Worm (Caenorhabditis elegans) whole organism, mixed stage, embryonic: ENCODE data around the gene ptd-2.

Experiments
- bed-3 ChIP-seq: fragments of 200-800 bp; sonication (Bioruptor generic); optimal IDR thresholded peaks from 3 replicates; lab custom pipeline; 2018; ENCODE audit warnings: mild to moderate bottlenecking, missing genetic modification characterization, moderate library complexity, missing compliant biosample characterization
- blmp-1 ChIP-seq: fragments of 150-350 bp; optimal IDR thresholded peaks from 2 replicates; lab custom pipeline; 2014; ENCODE audit warnings: missing biosample characterization, missing genetic modification characterization
- ceh-39 ChIP-seq: fragments of 150-350 bp; optimal IDR thresholded peaks from 2 replicates; lab custom pipeline; 2014; ENCODE audit warnings: missing biosample characterization, missing genetic modification characterization
- ceh-43 ChIP-seq: fragments of 200-800 bp; sonication (Bioruptor generic); optimal IDR thresholded peaks from 2 replicates; lab custom pipeline; 2018; ENCODE audit warnings: mild to moderate bottlenecking, missing genetic modification characterization, moderate library complexity, missing compliant biosample characterization
- ces-1 ChIP-seq: fragments of 150-350 bp; optimal IDR thresholded peaks from 2 replicates; lab custom pipeline; 2014; ENCODE audit warnings: missing biosample characterization, missing genetic modification reagents, missing genetic modification characterization
- cnd-1 ChIP-seq: fragments of 200-800 bp; sonication (Bioruptor generic); optimal IDR thresholded peaks from 2 replicates; lab custom pipeline; 2018; ENCODE audit warnings: mild to moderate bottlenecking, missing genetic modification characterization, missing compliant biosample characterization
- drap-1 ChIP-seq: fragments of 200-800 bp; sonication (Bioruptor generic); optimal IDR thresholded peaks from 3 replicates; lab custom pipeline; 2018; ENCODE audit warnings: mild to moderate bottlenecking, missing genetic modification characterization, missing compliant biosample characterization
- elt-1 ChIP-seq: sonication (generic microtip); optimal IDR thresholded peaks from 2 replicates; lab custom pipeline; 2017; ENCODE audit warnings: missing genetic modification characterization, mild to moderate bottlenecking, missing compliant biosample characterization, antibody characterized with exemption, moderate library complexity, borderline replicate concordance; ENCODE audit not compliant: insufficient read depth
- flh-1 ChIP-seq: fragments of 200-800 bp; sonication (Bioruptor generic); optimal IDR thresholded peaks from 2 replicates; lab custom pipeline; 2018; ENCODE audit warnings: mild to moderate bottlenecking, missing genetic modification characterization, moderate library complexity, missing compliant biosample characterization
- ham-2 ChIP-seq: fragments of 200-800 bp; sonication (Bioruptor generic); optimal IDR thresholded peaks from 2 replicates; lab custom pipeline; 2018; ENCODE audit warnings: mild to moderate bottlenecking, missing genetic modification characterization, missing compliant biosample characterization
- lin-13 ChIP-seq: fragments of 150-350 bp; optimal IDR thresholded peaks from 2 replicates; lab custom pipeline; 2014; ENCODE audit warnings: missing biosample characterization, missing genetic modification characterization
- lin-32 ChIP-seq: fragments of 200-800 bp; sonication (Bioruptor generic); optimal IDR thresholded peaks from 2 replicates; lab custom pipeline; 2018; ENCODE audit warnings: mild to moderate bottlenecking, missing genetic modification characterization, missing compliant biosample characterization
- lsy-2 ChIP-seq: fragments of 150-350 bp; optimal IDR thresholded peaks from 2 replicates; lab custom pipeline; 2014; ENCODE audit warnings: missing biosample characterization, missing genetic modification characterization
- mab-5 ChIP-seq: fragments of 150-350 bp; optimal IDR thresholded peaks from 2 replicates; lab custom pipeline; 2014; ENCODE audit warnings: missing biosample characterization, missing genetic modification characterization
- mep-1 ChIP-seq: fragments of 150-350 bp; optimal IDR thresholded peaks from 2 replicates; lab custom pipeline; 2017; ENCODE audit warnings: missing biosample characterization, missing genetic modification reagents, missing genetic modification characterization, inconsistent platforms
- mls-2 ChIP-seq: sonication (generic microtip); optimal IDR thresholded peaks from 2 replicates; lab custom pipeline; 2016; ENCODE audit warnings: mild to moderate bottlenecking, missing genetic modification characterization, moderate library complexity, missing compliant biosample characterization
- nhr-12 ChIP-seq: fragments of 150-350 bp; optimal IDR thresholded peaks from 2 replicates; lab custom pipeline; 2014; ENCODE audit warnings: missing biosample characterization, missing genetic modification characterization
- nhr-2 ChIP-seq: fragments of 150-350 bp; optimal IDR thresholded peaks from 2 replicates; lab custom pipeline; 2014; ENCODE audit warnings: missing biosample characterization, missing genetic modification characterization
- nhr-237 ChIP-seq: fragments of 150-350 bp; optimal IDR thresholded peaks from 2 replicates; lab custom pipeline; 2014; ENCODE audit warnings: missing biosample characterization, missing genetic modification characterization
- nhr-28 ChIP-seq: fragments of 150-350 bp; optimal IDR thresholded peaks from 2 replicates; lab custom pipeline; 2014; ENCODE audit warnings: missing biosample characterization, missing genetic modification characterization
- nhr-76 ChIP-seq: sonication (generic microtip); optimal IDR thresholded peaks from 2 replicates; lab custom pipeline; 2017; ENCODE audit warnings: missing biosample characterization, missing genetic modification characterization
- pha-4 ChIP-seq: fragments of 150-350 bp; optimal IDR thresholded peaks from 2 replicates; lab custom pipeline; 2018; ENCODE audit warnings: missing biosample characterization, missing genetic modification reagents, missing genetic modification characterization
- snpc-4 ChIP-seq: fragments of 150-350 bp; optimal IDR thresholded peaks from 2 replicates; lab custom pipeline; 2014; ENCODE audit warnings: missing biosample characterization, missing genetic modification characterization
- unc-120 ChIP-seq: sonication (generic microtip); optimal IDR thresholded peaks from 2 replicates; lab custom pipeline; 2017; ENCODE audit warnings: missing genetic modification characterization, missing compliant biosample characterization; ENCODE audit not compliant: poor library complexity, severe bottlenecking
- unc-39 ChIP-seq: fragments of 150-350 bp; optimal IDR thresholded peaks from 2 replicates; lab custom pipeline; 2014; ENCODE audit warnings: missing biosample characterization, missing genetic modification characterization
- unc-62 ChIP-seq: fragments of 150-350 bp; optimal IDR thresholded peaks from 2 replicates; lab custom pipeline; 2014; ENCODE audit warnings: missing biosample characterization, missing genetic modification reagents, missing genetic modification characterization
- zip-8 ChIP-seq: fragments of 150-350 bp; optimal IDR thresholded peaks from 2 replicates; lab custom pipeline; 2014; ENCODE audit warnings: missing biosample characterization, missing genetic modification characterization

Gene ptd-2

DNA sequence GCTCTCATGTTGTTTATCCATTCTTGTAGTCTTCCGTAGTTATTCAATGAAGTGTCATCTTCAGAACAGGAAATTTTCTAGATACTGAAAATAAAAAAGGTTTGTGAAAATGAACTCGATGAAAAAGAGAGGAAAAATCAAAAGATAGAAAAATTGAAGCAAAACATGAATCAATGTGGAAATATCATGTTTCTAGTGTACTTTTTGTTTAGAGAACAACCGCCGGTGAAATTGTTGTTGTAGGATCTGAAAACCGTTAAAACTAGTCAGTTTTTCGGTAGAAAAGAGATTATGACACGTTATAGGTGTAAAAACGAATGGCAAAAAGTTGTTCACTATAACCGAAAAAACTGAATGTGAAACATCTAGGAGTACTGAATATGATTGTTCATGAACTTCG, 32.9 kb upstream of the ptd-2 start, which contains the start of gene pacs-1:
pacs-1 (minus strand) TSS at position 101 of the 400 bp plus-strand sequence.
- no peak for TF ChIP-seq lin-32 (GFP tag; lab: Kevin White, UChicago)
- TF ChIP-seq nhr-76 (tag; lab: Kevin White, UChicago), result no peak
- TF ChIP-seq blmp-1, result no peak
- TF ChIP-seq unc-62, result no peak
- TF ChIP-seq mep-1 (tag; lab: Kevin White, UChicago), result no peak
- no peak for TF ChIP-seq nhr-237
- no peak for TF ChIP-seq bed-3 (GFP tag; lab: Kevin White, UChicago)
- no peak for TF ChIP-seq mls-2
- no peak for TF ChIP-seq zip-8 (tag; lab: Kevin White, UChicago)
- no peak for TF ChIP-seq ceh-39 (tag; lab: Kevin White, UChicago)
- no peak for TF ChIP-seq ceh-43 (GFP tag; lab: Kevin White, UChicago)
- no peak for TF ChIP-seq pha-4 (tag; lab: Kevin White, UChicago)
- no peak for TF ChIP-seq flh-1
- no peak for TF ChIP-seq snpc-4 (tag; lab: Kevin White, UChicago)
- no peak for TF ChIP-seq cnd-1 (tag; lab: Kevin White, UChicago)
- no peak for TF ChIP-seq nhr-12 (tag; lab: Kevin White, UChicago)
- TF ChIP-seq ham-2 (GFP tag; lab: Kevin White, UChicago), result no peak
- no peak for TF ChIP-seq drap-1

DNA sequence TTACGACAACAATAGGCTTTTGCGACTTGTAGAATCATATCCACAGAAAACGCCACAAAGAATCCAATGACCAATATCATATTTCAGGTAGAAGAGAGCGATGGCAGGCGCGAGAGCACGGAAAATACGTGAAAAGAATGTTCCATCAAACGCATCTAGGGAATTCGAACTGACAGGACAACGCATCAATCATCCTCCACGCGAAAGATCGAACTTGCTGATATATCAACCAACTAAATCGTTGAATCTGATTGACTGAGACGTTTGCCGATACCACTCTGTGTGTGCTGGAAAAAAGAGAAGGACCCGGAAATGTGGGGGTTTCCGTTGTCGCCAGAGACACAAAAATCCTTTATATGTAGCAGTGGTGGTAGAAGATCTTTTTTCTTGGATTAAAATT, 31.8 kb upstream of the ptd-2 start:
- no peak for TF ChIP-seq nhr-237
- peak; percentile 91 for TF ChIP-seq unc-62
- TF ChIP-seq mls-2, result no peak
- peak; percentile 6 for TF ChIP-seq elt-1 (tag; lab: Kevin White, UChicago)
- no peak for TF ChIP-seq ceh-39 (tag; lab: Kevin White, UChicago)

DNA sequence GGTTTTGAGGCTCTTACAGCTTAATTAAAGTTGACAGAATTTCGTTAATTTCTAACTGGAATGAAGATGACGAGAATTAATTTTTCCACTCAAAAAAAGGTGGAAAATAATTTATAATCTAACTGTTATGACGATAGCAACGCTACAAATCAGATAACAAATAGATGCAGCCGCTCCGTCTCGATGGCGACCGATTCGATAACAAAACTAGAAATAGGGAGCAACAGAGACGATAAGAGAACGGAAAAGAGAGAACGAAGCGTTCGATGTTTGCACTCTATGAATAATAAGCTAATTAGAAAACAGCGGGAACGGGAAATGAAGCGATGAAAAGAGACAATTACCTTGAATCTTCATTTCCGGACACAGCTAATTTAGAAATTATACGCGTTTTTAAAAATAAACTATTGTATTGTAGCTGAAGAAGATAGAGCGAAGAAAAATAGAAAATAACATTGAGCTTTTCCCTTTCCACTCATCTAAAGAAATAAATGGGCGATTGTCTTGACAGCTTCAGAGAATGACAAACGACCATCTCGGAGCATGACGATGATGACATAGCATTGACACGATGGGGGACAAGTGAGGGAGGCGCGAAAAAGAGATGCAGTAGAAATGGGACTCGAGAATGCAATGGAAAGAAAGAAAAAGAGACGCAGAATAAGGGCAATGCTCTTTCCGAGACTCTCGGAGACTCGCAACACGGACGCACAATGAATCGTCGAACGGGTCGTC, 31.2 kb upstream of the ptd-2 start:
- TF ChIP-seq unc-62, result peak; percentile 91
- peak; percentile 22 for TF ChIP-seq mep-1 (tag; lab: Kevin White, UChicago)
- peak; percentile 20 for TF ChIP-seq ces-1 (GFP tag; lab: Kevin White, UChicago)
- TF ChIP-seq bed-3 (GFP tag; lab: Kevin White, UChicago), result no peak
- TF ChIP-seq mls-2, result peak; percentile 37
- TF ChIP-seq, all 35 proteins: peak for 4

DNA sequence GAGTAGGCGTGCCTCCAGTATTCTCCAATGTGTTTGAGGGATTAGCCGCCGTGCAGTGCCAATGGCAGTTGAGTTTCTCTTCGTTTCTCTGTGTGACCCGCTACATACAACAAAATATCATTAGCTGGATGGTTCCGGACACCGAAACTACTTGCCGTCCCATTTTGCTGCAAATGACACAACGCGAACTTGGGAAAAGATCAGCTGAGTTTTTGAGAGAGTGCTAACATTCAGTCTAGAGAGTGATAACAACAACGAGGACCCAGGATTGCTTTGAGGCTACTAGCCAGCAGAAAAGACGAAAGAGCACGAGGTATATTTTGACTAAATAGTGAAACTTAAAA, 30.7 kb upstream of the ptd-2 start:
- no peak for TF ChIP-seq nhr-12 (tag; lab: Kevin White, UChicago)
- TF ChIP-seq ceh-39 (tag; lab: Kevin White, UChicago), result no peak
- TF ChIP-seq, all 35 proteins: peak for 0

DNA sequence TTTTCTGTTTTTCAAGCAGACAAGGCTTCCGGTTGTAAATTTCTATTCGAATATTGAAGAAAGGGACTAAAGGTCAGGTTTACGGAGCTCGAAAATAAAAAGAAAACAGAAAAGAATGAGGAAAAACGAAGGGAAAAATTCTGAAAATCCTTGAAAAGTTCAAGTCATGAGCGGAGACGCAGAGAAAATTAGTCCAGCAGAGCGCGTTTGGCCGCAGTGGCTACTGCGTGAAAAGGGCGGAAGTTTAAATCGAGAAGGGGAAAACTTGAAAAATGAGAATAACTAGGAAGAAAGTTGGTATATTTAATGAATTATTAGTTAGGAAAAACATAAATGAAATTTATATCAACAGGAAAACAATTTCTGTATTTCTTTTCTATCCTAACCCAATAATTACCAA, 29.6 kb upstream of the ptd-2 start:
- no peak for TF ChIP-seq unc-120 (tag; lab: Kevin White, UChicago)
- TF ChIP-seq ces-1 (GFP tag; lab: Kevin White, UChicago), result peak; percentile 80
- peak; percentile 28 for TF ChIP-seq nhr-237
- TF ChIP-seq bed-3 (GFP tag; lab: Kevin White, UChicago), result no peak
- TF ChIP-seq mab-5 (tag; lab: Kevin White, UChicago), result no peak
- TF ChIP-seq pha-4 (tag; lab: Kevin White, UChicago), result peak; percentile 20
- peak; percentile 30 for TF ChIP-seq lsy-2 (tag; lab: Kevin White, UChicago)
- peak; percentile 66 for TF ChIP-seq mep-1 (tag; lab: Kevin White, UChicago)

DNA sequence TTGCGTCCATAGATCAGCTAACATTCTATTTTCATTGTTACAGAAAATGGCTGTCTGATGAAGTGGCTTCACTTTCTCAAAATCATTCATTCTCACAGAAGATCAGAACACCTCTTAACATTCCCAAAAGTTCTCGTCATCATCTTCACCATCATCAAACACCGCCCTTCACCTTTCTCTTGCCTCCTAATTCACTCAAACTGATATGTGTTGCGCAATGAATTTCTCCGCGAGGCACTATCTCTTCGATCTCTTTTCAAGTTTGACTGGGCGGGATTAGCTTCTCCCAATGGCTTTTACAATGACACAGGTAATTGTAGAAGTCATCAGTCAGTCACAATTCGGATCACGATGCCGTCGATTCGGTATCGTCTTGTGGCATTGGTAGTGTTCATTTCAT, 28.5 kb upstream of the ptd-2 start, which contains the start of gene grd-6:
grd-6 (plus strand) TSS at position 301 of the 400 bp plus-strand sequence.
- TF ChIP-seq zip-8 (tag; lab: Kevin White, UChicago) (peak; percentile 44), ces-1 (GFP tag; lab: Kevin White, UChicago) (no peak), nhr-28 (tag; lab: Kevin White, UChicago) (no peak)

DNA sequence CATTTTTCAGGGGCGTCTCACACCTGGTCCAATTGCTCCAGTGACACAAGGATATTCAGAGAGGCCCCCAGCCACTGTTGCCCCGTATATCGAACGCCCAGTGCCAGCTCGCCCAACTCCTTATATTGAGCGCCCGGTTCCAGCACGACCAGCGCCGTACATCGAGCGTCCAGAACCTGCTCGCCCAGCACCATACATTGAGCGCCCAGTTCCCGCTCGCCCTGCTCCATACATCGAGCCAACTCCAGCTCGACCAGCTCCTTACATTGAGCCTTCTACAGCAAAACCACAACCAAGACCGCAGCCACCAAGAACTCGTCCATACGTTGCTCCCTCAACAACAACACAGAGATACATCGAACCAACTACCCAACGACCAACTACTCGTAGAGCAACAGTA, 27.2 kb upstream of the ptd-2 start:
- TF ChIP-seq zip-8 (tag; lab: Kevin White, UChicago) (no peak), snpc-4 (tag; lab: Kevin White, UChicago) (no peak), flh-1 (no peak), elt-1 (tag; lab: Kevin White, UChicago) (no peak), nhr-12 (tag; lab: Kevin White, UChicago) (no peak), lin-13 (tag; lab: Kevin White, UChicago) (no peak), lsy-2 (tag; lab: Kevin White, UChicago) (no peak), nhr-2 (no peak), unc-39 (tag; lab: Kevin White, UChicago) (no peak), ces-1 (GFP tag; lab: Kevin White, UChicago) (no peak), unc-120 (tag; lab: Kevin White, UChicago) (no peak), mls-2 (no peak)
- TF ChIP-seq, all 35 proteins: peak for 0
